Worm (Caenorhabditis elegans) whole organism, L1 larva: ENCODE data around the gene K12H6.10.

ENCODE experiments used
- ama-1 ChIP-seq: fragments of 150-350 bp; optimal IDR thresholded peaks from 2 replicates; lab custom pipeline; 2014
- ceh-82 ChIP-seq, 3 experiments: fragments of 150-350 bp in 1 of 3; sonication (generic microtip) in 2 of 3; optimal IDR thresholded peaks; 2 replicates each; lab custom pipeline; 2014 to 2017; ENCODE audit warnings: missing biosample characterization in 3 of 3, missing genetic modification characterization in 3 of 3
- lin-15B ChIP-seq: fragments of 150-350 bp; sonication (generic microtip); optimal IDR thresholded peaks from 3 replicates; lab custom pipeline; 2014; ENCODE audit warnings: missing biosample characterization, missing genetic modification characterization
- mab-9 ChIP-seq: fragments of 200-800 bp; sonication (Bioruptor generic); IDR thresholded peaks from 2 replicates; pipeline ENCODE4 v1.3.6; 2022; ENCODE audit warnings: missing genetic modification reagents, missing genetic modification characterization, missing compliant biosample characterization
- xbp-1 ChIP-seq: sonication (generic microtip); optimal IDR thresholded peaks from 2 replicates; lab custom pipeline; 2016; ENCODE audit warnings: missing genetic modification characterization, missing compliant biosample characterization
- ztf-4 ChIP-seq: fragments of 150-350 bp; optimal IDR thresholded peaks from 2 replicates; lab custom pipeline; 2014; ENCODE audit warnings: missing biosample characterization, missing genetic modification characterization

ce11 chrII:2795413-2795812 is 27.3 kb upstream of the K12H6.10 start:
- TF ChIP-seq ceh-82 (tag; optimal IDR thresholded peaks at IDR 0.05; lab: Kevin White, UChicago): no peak
- TF ChIP-seq lin-15B (tag; lab: Kevin White, UChicago): no peak
- no peak for TF ChIP-seq ama-1
- no peak for TF ChIP-seq ztf-4 (tag; lab: Kevin White, UChicago)
- no peak for TF ChIP-seq xbp-1 (tag; lab: Kevin White, UChicago)
- no peak for TF ChIP-seq mab-9 (GFP tag; lab: Robert Waterston, UW)
